Worm (Caenorhabditis elegans): ENCODE measurements around the gene T11F9.10.

ce11 chrV:11499786-11500185 lies 13.0 kb downstream of the T11F9.10 start:
- TF ChIP-seq nhr-67 (tag; optimal IDR thresholded peaks at IDR 0.05) = no peak
- TF ChIP-seq ceh-16 (tag; optimal IDR thresholded peaks at IDR 0.05) = no peak
- no peak for TF ChIP-seq zag-1 (tag; optimal IDR thresholded peaks at IDR 0.05)
- TF ChIP-seq nhr-23 (tag; optimal IDR thresholded peaks at IDR 0.05) = no peak
- no peak for TF ChIP-seq nhr-12 (tag; optimal IDR thresholded peaks at IDR 0.05)
- no peak for TF ChIP-seq nhr-237 (tag; optimal IDR thresholded peaks at IDR 0.05)
- TF ChIP-seq elt-3 (tag; optimal IDR thresholded peaks at IDR 0.05) = no peak
- no peak for TF ChIP-seq tbx-2 (tag; optimal IDR thresholded peaks at IDR 0.05)
- no peak for TF ChIP-seq ceh-9 (tag; optimal IDR thresholded peaks at IDR 0.05)
- no peak for TF ChIP-seq ztf-4 (tag; optimal IDR thresholded peaks at IDR 0.05)
- no peak for TF ChIP-seq egl-27 (tag; optimal IDR thresholded peaks at IDR 0.05)
- TF ChIP-seq skn-1 (tag; optimal IDR thresholded peaks at IDR 0.05) = no peak

Measured in whole organism, L3 larva.